Worm (Caenorhabditis elegans) whole organism, L4 larva: ENCODE measurements around the gene nfx-1.

Experiments used
- D1046.2 ChIP-seq: fragments of 200-800 bp; sonication (Bioruptor generic); IDR thresholded peaks from 2 replicates; pipeline ENCODE4 v1.3.6; 2022; ENCODE audit warnings: missing genetic modification characterization, missing compliant biosample characterization
- F37D6.2 ChIP-seq: sonication (generic microtip); optimal IDR thresholded peaks from 2 replicates; lab custom pipeline; 2016; ENCODE audit warnings: mild to moderate bottlenecking, missing genetic modification characterization, missing compliant biosample characterization
- Y5F2A.4 ChIP-seq: fragments of 200-800 bp; sonication (Bioruptor generic); optimal IDR thresholded peaks from 2 replicates; lab custom pipeline; 2018; ENCODE audit warnings: mild to moderate bottlenecking, missing genetic modification characterization, missing compliant biosample characterization
- ZK337.2 ChIP-seq: fragments of 200-800 bp; sonication (Bioruptor generic); IDR thresholded peaks from 2 replicates; pipeline ENCODE4 v1.3.6; 2022; ENCODE audit warnings: missing genetic modification reagents, missing genetic modification characterization, missing compliant biosample characterization
- ZK546.5 ChIP-seq, 2 experiments: sonication (generic microtip); optimal IDR thresholded peaks; 2 replicates each; lab custom pipeline; 2017; ENCODE audit warnings: missing biosample characterization in 2 of 2, missing genetic modification characterization in 2 of 2
- aha-1 ChIP-seq: fragments of 150-350 bp; peaks from one replicate; lab custom pipeline; 2014; ENCODE audit warnings: missing biosample characterization, missing genetic modification characterization
- ama-1 ChIP-seq: fragments of 150-350 bp; optimal IDR thresholded peaks from 2 replicates; lab custom pipeline; 2014; ENCODE audit warnings: inconsistent platforms, mixed read lengths
- attf-4 ChIP-seq: sonication (generic microtip); optimal IDR thresholded peaks from 3 replicates; lab custom pipeline; 2017; ENCODE audit warnings: missing biosample characterization, missing genetic modification characterization
- ceh-82 ChIP-seq: sonication (generic microtip); optimal IDR thresholded peaks from 2 replicates; lab custom pipeline; 2017; ENCODE audit warnings: missing biosample characterization, missing genetic modification characterization
- ces-1 ChIP-seq: fragments of 150-350 bp; sonication (generic microtip); optimal IDR thresholded peaks from 4 replicates; lab custom pipeline; 2014; ENCODE audit warnings: missing biosample characterization, missing genetic modification reagents, missing genetic modification characterization
- ctbp-1 ChIP-seq: fragments of 200-800 bp; sonication (Bioruptor generic); IDR thresholded peaks from 2 replicates; pipeline ENCODE4 v1.3.6; 2022; ENCODE audit warnings: missing genetic modification reagents, missing genetic modification characterization, missing compliant biosample characterization
- daf-16 ChIP-seq, 3 experiments: sonication (generic microtip); optimal IDR thresholded peaks; 2 replicates each; lab custom pipeline; 2016 to 2017; ENCODE audit warnings: missing genetic modification characterization in 3 of 3, missing genetic modification reagents in 3 of 3, mild to moderate bottlenecking in 2 of 3, missing compliant biosample characterization in 2 of 3, missing biosample characterization in 1 of 3, moderate library complexity in 1 of 3
- duxl-1 ChIP-seq: sonication (generic microtip); optimal IDR thresholded peaks from 2 replicates; lab custom pipeline; 2016; ENCODE audit warnings: mild to moderate bottlenecking, missing genetic modification characterization, moderate library complexity, missing compliant biosample characterization; ENCODE audit not compliant: poor library complexity
- gei-8 ChIP-seq: fragments of 200-800 bp; sonication (Bioruptor generic); optimal IDR thresholded peaks from 2 replicates; lab custom pipeline; 2018; ENCODE audit warnings: mild to moderate bottlenecking, missing genetic modification characterization, missing compliant biosample characterization
- hif-1 ChIP-seq, 2 experiments: sonication (generic microtip); optimal IDR thresholded peaks; 2 replicates each; lab custom pipeline; 2016 to 2017; ENCODE audit warnings: missing compliant biosample characterization in 2 of 2, missing genetic modification characterization in 2 of 2, missing genetic modification reagents in 2 of 2, missing genotype in 2 of 2, mild to moderate bottlenecking in 1 of 2
- hlh-30 ChIP-seq: sonication (generic microtip); optimal IDR thresholded peaks from 2 replicates; lab custom pipeline; 2017; ENCODE audit warnings: antibody characterized with exemption, mild to moderate bottlenecking, missing genetic modification characterization, missing compliant biosample characterization; ENCODE audit not compliant: insufficient read depth
- lin-39 ChIP-seq: fragments of 150-350 bp; optimal IDR thresholded peaks from 2 replicates; lab custom pipeline; 2014; ENCODE audit warnings: missing biosample characterization, missing genetic modification reagents, missing genetic modification characterization
- lsy-2 ChIP-seq, 2 experiments: fragments of 150-350 bp in 1 of 2; sonication (generic microtip) in 1 of 2; optimal IDR thresholded peaks; 2 replicates each; lab custom pipeline; 2014 to 2017; ENCODE audit warnings: missing biosample characterization in 2 of 2, missing genetic modification characterization in 2 of 2
- madf-9 ChIP-seq: fragments of 200-800 bp; sonication (Bioruptor generic); conservative IDR thresholded peaks from 2 replicates; pipeline ENCODE4 v1.3.6; 2022; ENCODE audit warnings: missing genetic modification reagents, missing genetic modification characterization, missing compliant biosample characterization
- mdl-1 ChIP-seq, 2 experiments: fragments of 150-350 bp in 1 of 2; sonication (generic microtip) in 1 of 2; optimal IDR thresholded peaks; 2 replicates each; lab custom pipeline; 2014 to 2017; ENCODE audit warnings: missing biosample characterization in 2 of 2, missing genetic modification characterization in 2 of 2
- mes-2 ChIP-seq: sonication (generic microtip); optimal IDR thresholded peaks from 2 replicates; lab custom pipeline; 2016; ENCODE audit warnings: missing genotype, mild to moderate bottlenecking, missing genetic modification characterization, missing compliant biosample characterization; ENCODE audit not compliant: poor library complexity, severe bottlenecking
- nhr-11 ChIP-seq: fragments of 150-350 bp; optimal IDR thresholded peaks from 2 replicates; lab custom pipeline; 2014; ENCODE audit warnings: missing biosample characterization, missing genetic modification characterization
- nhr-48 ChIP-seq: sonication (generic microtip); optimal IDR thresholded peaks from 2 replicates; lab custom pipeline; 2016; ENCODE audit warnings: mild to moderate bottlenecking, missing genetic modification characterization, missing compliant biosample characterization
- rbr-2 ChIP-seq: sonication (generic microtip); optimal IDR thresholded peaks from 2 replicates; lab custom pipeline; 2016; ENCODE audit warnings: missing genotype, missing genetic modification characterization, missing compliant biosample characterization
- saeg-2 ChIP-seq: fragments of 200-800 bp; sonication (Bioruptor generic); IDR thresholded peaks from 2 replicates; pipeline ENCODE4 v1.3.6; 2022; ENCODE audit warnings: missing genetic modification reagents, missing genetic modification characterization, missing compliant biosample characterization
- snpc-1.2 ChIP-seq: fragments of 200-800 bp; sonication (Bioruptor generic); IDR thresholded peaks from 2 replicates; pipeline ENCODE4 v1.3.6; 2022; ENCODE audit warnings: missing genetic modification reagents, missing genetic modification characterization, missing compliant biosample characterization
- spr-1 ChIP-seq: sonication (generic microtip); optimal IDR thresholded peaks from 2 replicates; lab custom pipeline; 2016; ENCODE audit warnings: mild to moderate bottlenecking, missing genetic modification characterization, missing compliant biosample characterization
- unc-130 ChIP-seq: sonication (generic microtip); optimal IDR thresholded peaks from 2 replicates; lab custom pipeline; 2016; ENCODE audit warnings: missing genetic modification reagents, missing genetic modification characterization, missing compliant biosample characterization
- unc-39 ChIP-seq: sonication (generic microtip); optimal IDR thresholded peaks from 2 replicates; lab custom pipeline; 2017; ENCODE audit warnings: missing biosample characterization, missing genetic modification characterization
- unc-62 ChIP-seq, 3 experiments: fragments of 150-350 bp in 1 of 3; sonication (generic microtip); optimal IDR thresholded peaks in 2 of 3; peaks in 1 of 3; 1 replicate in 1 of 3; 2 replicates in 2 of 3; lab custom pipeline; 2014 to 2017; ENCODE audit warnings: missing biosample characterization in 3 of 3, missing genetic modification characterization in 3 of 3, missing genetic modification reagents in 3 of 3, missing genotype in 1 of 3
- zag-1 ChIP-seq: fragments of 150-350 bp; optimal IDR thresholded peaks from 2 replicates; lab custom pipeline; 2014; ENCODE audit warnings: missing biosample characterization, missing genetic modification characterization
- zip-11 ChIP-seq: fragments of 200-800 bp; sonication (Bioruptor generic); IDR thresholded peaks from 2 replicates; pipeline ENCODE4 v1.3.6; 2022; ENCODE audit warnings: missing genetic modification characterization, missing compliant biosample characterization

The nfx-1 gene

ce11 chrIII:6353084-6353483, 22.1 kb upstream of the nfx-1 start, which contains the start of gene akap-1:
TSS of gene akap-1 (plus strand) at chrIII:6353384.
- TF ChIP-seq unc-62 (GFP tag; optimal IDR thresholded peaks at IDR 0.05 in 1 of 2; lab: Kevin White, UChicago), result no peak
- no peak for TF ChIP-seq unc-62 (tag; optimal IDR thresholded peaks at IDR 0.05; lab: Kevin White, UChicago)
- TF ChIP-seq gei-8 (GFP tag; lab: Kevin White, UChicago), result no peak
- no peak for TF ChIP-seq spr-1 (tag; lab: Kevin White, UChicago)
- no peak for TF ChIP-seq ZK337.2 (GFP tag; lab: Robert Waterston, UW)
- no peak for TF ChIP-seq madf-9 (GFP tag; lab: Robert Waterston, UW)
- TF ChIP-seq ces-1, result no peak
- TF ChIP-seq Y5F2A.4 (GFP tag; lab: Kevin White, UChicago), result no peak
- no peak for TF ChIP-seq D1046.2
- TF ChIP-seq, all 104 proteins: peak for 0

ce11 chrIII:6355359-6355758, 19.8 kb upstream of the nfx-1 start:
- peak; percentile 93 for TF ChIP-seq aha-1
- TF ChIP-seq ZK546.5 (tag; optimal IDR thresholded peaks at IDR 0.05; lab: Kevin White, UChicago), result no peak
- no peak for TF ChIP-seq daf-16 (GFP tag; optimal IDR thresholded peaks at IDR 0.05; lab: Kevin White, UChicago)
- no peak for TF ChIP-seq daf-16 (tag; optimal IDR thresholded peaks at IDR 0.05; lab: Kevin White, UChicago)
- no peak for TF ChIP-seq zag-1 (tag; lab: Kevin White, UChicago)
- TF ChIP-seq unc-130 (GFP tag; lab: Kevin White, UChicago), result no peak

DNA sequence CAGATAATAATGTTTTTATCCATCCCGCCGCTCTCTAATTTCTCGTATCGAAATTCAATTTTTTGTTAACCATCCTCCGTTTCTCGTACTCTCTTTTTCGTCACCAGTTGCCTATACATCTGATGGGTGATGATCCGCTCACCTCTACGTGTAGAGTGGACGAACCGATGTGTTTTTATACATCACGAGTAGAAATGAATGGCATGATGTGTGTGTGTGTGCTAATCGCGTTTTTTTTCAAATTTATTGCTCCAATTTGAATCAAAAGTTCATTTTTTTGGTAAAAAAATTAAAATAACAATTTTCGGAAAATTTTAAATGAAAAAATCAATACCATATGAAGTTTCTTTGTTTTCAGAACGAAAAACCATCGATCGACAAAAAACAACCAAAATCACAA, 19.2 kb upstream of the nfx-1 start:
- TF ChIP-seq saeg-2 (GFP tag; lab: Robert Waterston, UW), result no peak
- TF ChIP-seq snpc-1.2 (GFP tag; lab: Robert Waterston, UW), result no peak
- TF ChIP-seq aha-1, result peak; percentile 41
- TF ChIP-seq ZK337.2 (GFP tag; lab: Robert Waterston, UW), result no peak
- no peak for TF ChIP-seq rbr-2
- no peak for TF ChIP-seq unc-62 (GFP tag; optimal IDR thresholded peaks at IDR 0.05 in 1 of 2; lab: Kevin White, UChicago)
- no peak for TF ChIP-seq unc-62 (tag; optimal IDR thresholded peaks at IDR 0.05; lab: Kevin White, UChicago)
- TF ChIP-seq hlh-30 (tag; lab: Kevin White, UChicago), result peak; percentile 64
- no peak for TF ChIP-seq duxl-1 (tag; lab: Kevin White, UChicago)

- TF ChIP-seq aha-1, result peak; percentile 91
- TF ChIP-seq F37D6.2 (tag; lab: Kevin White, UChicago), result no peak
Measured at ce11 chrIII:6356764-6357163, 18.4 kb upstream of the nfx-1 start.

ce11 chrIII:6358704-6359103, 16.5 kb upstream of the nfx-1 start:
- TF ChIP-seq zip-11 (GFP tag; lab: Robert Waterston, UW), result no peak
- TF ChIP-seq lsy-2 (tag; optimal IDR thresholded peaks at IDR 0.05; lab: Kevin White, UChicago), result no peak
- no peak for TF ChIP-seq unc-39
- TF ChIP-seq attf-4 (tag; lab: Kevin White, UChicago), result no peak
- TF ChIP-seq ctbp-1, result no peak
- TF ChIP-seq hif-1 (tag; optimal IDR thresholded peaks at IDR 0.05; lab: Kevin White, UChicago), result no peak

ce11 chrIII:6359171-6359854, 15.9 kb upstream of the nfx-1 start:
- TF ChIP-seq nhr-11 (tag; lab: Kevin White, UChicago), result peak; percentile 7
- TF ChIP-seq lin-39 (tag; lab: Kevin White, UChicago), result no peak
- peak; percentile 18 for TF ChIP-seq mes-2 (tag; lab: Kevin White, UChicago)
- peak in 1 of 2 experiments; percentile 34 for TF ChIP-seq mdl-1 (tag; optimal IDR thresholded peaks at IDR 0.05; lab: Kevin White, UChicago)
- TF ChIP-seq ama-1 (lab: Kevin White, UChicago), result peak; percentile 14
- peak; percentile 86 for TF ChIP-seq hlh-30 (tag; lab: Kevin White, UChicago)
- no peak for TF ChIP-seq nhr-48 (tag; lab: Kevin White, UChicago)
- TF ChIP-seq ceh-82 (tag; lab: Kevin White, UChicago), result no peak
- peak in 1 of 2 experiments; percentile 98 for TF ChIP-seq unc-62 (GFP tag; optimal IDR thresholded peaks at IDR 0.05 in 1 of 2; lab: Kevin White, UChicago)
- TF ChIP-seq unc-62 (tag; optimal IDR thresholded peaks at IDR 0.05; lab: Kevin White, UChicago), result no peak
- peak in 1 of 2 experiments; percentile 7 for TF ChIP-seq lsy-2 (tag; optimal IDR thresholded peaks at IDR 0.05; lab: Kevin White, UChicago)
